Worm (Caenorhabditis elegans) whole organism, L1 larva: Measurements from ENCODE around the gene F47B7.2.
A peak's percentile ranks its signal among the peaks of the same experiment; 100 is the strongest.

Experiments
- C04F5.9 ChIP-seq: sonication (generic microtip); optimal IDR thresholded peaks from 2 replicates; lab custom pipeline; 2016; ENCODE audit warnings: missing genetic modification characterization, missing compliant biosample characterization
- C16A3.4 ChIP-seq: fragments of 150-350 bp; optimal IDR thresholded peaks from 2 replicates; lab custom pipeline; 2014; ENCODE audit warnings: missing biosample characterization, missing genetic modification characterization
- ama-1 ChIP-seq: fragments of 150-350 bp; optimal IDR thresholded peaks from 2 replicates; lab custom pipeline; 2014
- ceh-90 ChIP-seq: sonication (generic microtip); optimal IDR thresholded peaks from 2 replicates; lab custom pipeline; 2016; ENCODE audit warnings: missing genetic modification characterization, missing compliant biosample characterization
- ces-1 ChIP-seq: fragments of 150-350 bp; optimal IDR thresholded peaks from 2 replicates; lab custom pipeline; 2014; ENCODE audit warnings: missing biosample characterization, missing genetic modification reagents, missing genetic modification characterization
- efl-1 ChIP-seq, 4 experiments: fragments of 150-350 bp; optimal IDR thresholded peaks in 3 of 4; peaks in 1 of 4; 1 replicate in 1 of 4; 2 replicates in 3 of 4; lab custom pipeline; 2014; ENCODE audit warnings: missing biosample characterization in 2 of 4, missing genetic modification characterization in 2 of 4, missing genetic modification reagents in 2 of 4
- egl-13 ChIP-seq: sonication (generic microtip); optimal IDR thresholded peaks from 2 replicates; lab custom pipeline; 2016; ENCODE audit warnings: missing genotype, missing genetic modification reagents, missing genetic modification characterization, missing compliant biosample characterization
- egl-27 ChIP-seq, 2 experiments: fragments of 150-350 bp in 1 of 2; sonication (generic microtip); optimal IDR thresholded peaks; 3 replicates each; lab custom pipeline; 2017 to 2018; ENCODE audit warnings: missing biosample characterization in 2 of 2, missing genetic modification characterization in 2 of 2, missing genetic modification reagents in 2 of 2
- elt-3 ChIP-seq, 6 experiments: fragments of 150-350 bp in 1 of 6; sonication (generic microtip); optimal IDR thresholded peaks; 2 replicates each; lab custom pipeline; 2017 to 2018; ENCODE audit warnings: missing biosample characterization in 6 of 6, missing genetic modification characterization in 6 of 6, inconsistent platforms in 1 of 6
- fkh-10 ChIP-seq: sonication (generic microtip); optimal IDR thresholded peaks from 2 replicates; lab custom pipeline; 2017; ENCODE audit warnings: missing biosample characterization, missing genetic modification reagents, missing genetic modification characterization
- fkh-8 ChIP-seq: sonication (generic microtip); optimal IDR thresholded peaks from 2 replicates; lab custom pipeline; 2016; ENCODE audit warnings: mild to moderate bottlenecking, missing genetic modification characterization, missing compliant biosample characterization
- hlh-4 ChIP-seq: sonication (generic microtip); optimal IDR thresholded peaks from 2 replicates; lab custom pipeline; 2016; ENCODE audit warnings: mild to moderate bottlenecking, missing genetic modification characterization, missing compliant biosample characterization
- lin-13 ChIP-seq: fragments of 150-350 bp; optimal IDR thresholded peaks from 2 replicates; lab custom pipeline; 2014; ENCODE audit warnings: missing biosample characterization, missing genetic modification reagents, missing genetic modification characterization
- lin-14 ChIP-seq: fragments of 200-800 bp; sonication (Bioruptor generic); optimal IDR thresholded peaks from 2 replicates; lab custom pipeline; 2018; ENCODE audit warnings: mild to moderate bottlenecking, missing genetic modification characterization, moderate library complexity, missing compliant biosample characterization
- lin-39 ChIP-seq: fragments of 150-350 bp; optimal IDR thresholded peaks from 2 replicates; lab custom pipeline; 2014; ENCODE audit warnings: missing biosample characterization, missing genetic modification reagents, missing genetic modification characterization
- lir-3 ChIP-seq: sonication (generic microtip); optimal IDR thresholded peaks from 2 replicates; lab custom pipeline; 2016; ENCODE audit warnings: mild to moderate bottlenecking, missing genetic modification characterization, moderate library complexity, missing compliant biosample characterization; ENCODE audit not compliant: poor library complexity
- mdl-1 ChIP-seq, 2 experiments: fragments of 150-350 bp; optimal IDR thresholded peaks; 2 replicates each; lab custom pipeline; 2014 to 2017; ENCODE audit warnings: missing biosample characterization in 2 of 2, missing genetic modification characterization in 2 of 2, inconsistent platforms in 1 of 2
- mef-2 ChIP-seq: fragments of 150-350 bp; optimal IDR thresholded peaks from 2 replicates; lab custom pipeline; 2014; ENCODE audit warnings: missing biosample characterization, missing genetic modification characterization
- mep-1 ChIP-seq: fragments of 150-350 bp; optimal IDR thresholded peaks from 2 replicates; lab custom pipeline; 2014; ENCODE audit warnings: missing biosample characterization, missing genetic modification characterization
- nhr-20 ChIP-seq: sonication (generic microtip); optimal IDR thresholded peaks from 2 replicates; lab custom pipeline; 2016; ENCODE audit warnings: mild to moderate bottlenecking, missing genetic modification characterization, missing compliant biosample characterization
- nhr-28 ChIP-seq: fragments of 150-350 bp; optimal IDR thresholded peaks from 2 replicates; lab custom pipeline; 2014; ENCODE audit warnings: missing biosample characterization, missing genetic modification characterization
- nhr-71 ChIP-seq: sonication (generic microtip); optimal IDR thresholded peaks from 2 replicates; lab custom pipeline; 2016; ENCODE audit warnings: mild to moderate bottlenecking, missing genetic modification characterization, moderate library complexity, missing compliant biosample characterization
- nhr-77 ChIP-seq: fragments of 150-350 bp; optimal IDR thresholded peaks from 2 replicates; lab custom pipeline; 2014; ENCODE audit warnings: missing biosample characterization, missing genetic modification characterization
- pax-3 ChIP-seq: fragments of 200-800 bp; sonication (Bioruptor generic); optimal IDR thresholded peaks from 2 replicates; lab custom pipeline; 2018; ENCODE audit warnings: mild to moderate bottlenecking, missing genetic modification characterization, moderate library complexity, missing compliant biosample characterization
- rnt-1 ChIP-seq: sonication (generic microtip); optimal IDR thresholded peaks from 2 replicates; lab custom pipeline; 2016; ENCODE audit warnings: mild to moderate bottlenecking, missing genetic modification characterization, moderate library complexity, missing compliant biosample characterization
- skn-1 ChIP-seq: fragments of 150-350 bp; optimal IDR thresholded peaks from 2 replicates; lab custom pipeline; 2014; ENCODE audit warnings: missing biosample characterization, missing genetic modification characterization
- sox-4 ChIP-seq: sonication (generic microtip); optimal IDR thresholded peaks from 2 replicates; lab custom pipeline; 2016; ENCODE audit warnings: missing genetic modification characterization, missing compliant biosample characterization
- sup-37 ChIP-seq: fragments of 200-800 bp; sonication (Bioruptor generic); optimal IDR thresholded peaks from 2 replicates; lab custom pipeline; 2018; ENCODE audit warnings: mild to moderate bottlenecking, missing genetic modification characterization, missing compliant biosample characterization
- tbx-2 ChIP-seq: sonication (generic microtip); optimal IDR thresholded peaks from 2 replicates; lab custom pipeline; 2016; ENCODE audit warnings: missing genetic modification characterization, missing compliant biosample characterization
- unc-30 ChIP-seq: sonication (generic microtip); optimal IDR thresholded peaks from 2 replicates; lab custom pipeline; 2017; ENCODE audit warnings: missing biosample characterization, missing genetic modification characterization
- unc-86 ChIP-seq: sonication (generic microtip); optimal IDR thresholded peaks from 2 replicates; lab custom pipeline; 2016; ENCODE audit warnings: missing genetic modification characterization, missing compliant biosample characterization
- xbp-1 ChIP-seq: sonication (generic microtip); optimal IDR thresholded peaks from 2 replicates; lab custom pipeline; 2016; ENCODE audit warnings: missing genetic modification characterization, missing compliant biosample characterization
- ztf-4 ChIP-seq: fragments of 150-350 bp; optimal IDR thresholded peaks from 2 replicates; lab custom pipeline; 2014; ENCODE audit warnings: missing biosample characterization, missing genetic modification characterization

F47B7.2 gene

DNA sequence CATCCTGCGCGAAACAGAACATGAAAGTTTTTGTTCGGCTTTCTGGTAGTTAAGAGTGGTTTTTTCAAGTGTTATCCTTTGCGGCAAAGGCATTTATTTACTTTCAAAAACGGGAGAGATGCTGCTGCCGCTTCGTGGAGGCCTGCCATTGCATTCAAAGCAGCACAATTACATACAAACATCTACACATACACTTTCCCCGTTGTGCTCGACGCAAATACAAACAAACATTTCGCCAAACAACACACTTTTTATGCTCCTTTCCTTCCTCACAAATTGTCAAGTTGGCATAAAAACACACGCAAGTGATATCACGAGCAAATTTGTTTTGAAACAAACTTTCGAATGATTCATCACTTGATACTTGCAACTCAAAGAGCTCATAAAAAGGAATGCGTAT lies 53.6 kb downstream of the F47B7.2 start:
- peak; percentile 5 for TF ChIP-seq nhr-20 (tag; lab: Kevin White, UChicago)
- no peak for TF ChIP-seq hlh-4 (tag; lab: Kevin White, UChicago)
- no peak for TF ChIP-seq lir-3 (tag; lab: Kevin White, UChicago)
- no peak for TF ChIP-seq nhr-28 (tag; lab: Kevin White, UChicago)
- no peak for TF ChIP-seq lin-13
- TF ChIP-seq rnt-1 (tag; lab: Kevin White, UChicago) = peak; percentile 11
- no peak for TF ChIP-seq mef-2
- no peak for TF ChIP-seq nhr-71
- TF ChIP-seq nhr-77 = peak; percentile 44
- TF ChIP-seq C04F5.9 (tag; lab: Kevin White, UChicago) = no peak
- TF ChIP-seq unc-86 (tag; lab: Kevin White, UChicago) = no peak
- TF ChIP-seq ztf-4 (tag; lab: Kevin White, UChicago) = no peak
- TF ChIP-seq xbp-1 (tag; lab: Kevin White, UChicago) = no peak
- peak; percentile 55 for TF ChIP-seq lin-14 (GFP tag; lab: Kevin White, UChicago)
- peak in 1 of 2 experiments; percentile 21 for TF ChIP-seq egl-27 (tag; optimal IDR thresholded peaks at IDR 0.05; lab: Kevin White, UChicago)
- no peak for TF ChIP-seq lin-39
- peak; percentile 1 for TF ChIP-seq ama-1 (lab: Kevin White, UChicago)
- peak; percentile 45 for TF ChIP-seq tbx-2 (tag; lab: Kevin White, UChicago)
- no peak for TF ChIP-seq sox-4 (tag; lab: Kevin White, UChicago)
- peak in 1 of 2 experiments; percentile 12 for TF ChIP-seq mdl-1 (tag; optimal IDR thresholded peaks at IDR 0.05; lab: Kevin White, UChicago)
- TF ChIP-seq pax-3 = no peak
- TF ChIP-seq unc-30 (tag; lab: Kevin White, UChicago) = no peak
- TF ChIP-seq fkh-8 (tag; lab: Kevin White, UChicago) = no peak
- TF ChIP-seq ces-1 (GFP tag; lab: Kevin White, UChicago) = no peak
- no peak for TF ChIP-seq sup-37
- TF ChIP-seq fkh-10 (GFP tag; lab: Kevin White, UChicago) = no peak

DNA sequence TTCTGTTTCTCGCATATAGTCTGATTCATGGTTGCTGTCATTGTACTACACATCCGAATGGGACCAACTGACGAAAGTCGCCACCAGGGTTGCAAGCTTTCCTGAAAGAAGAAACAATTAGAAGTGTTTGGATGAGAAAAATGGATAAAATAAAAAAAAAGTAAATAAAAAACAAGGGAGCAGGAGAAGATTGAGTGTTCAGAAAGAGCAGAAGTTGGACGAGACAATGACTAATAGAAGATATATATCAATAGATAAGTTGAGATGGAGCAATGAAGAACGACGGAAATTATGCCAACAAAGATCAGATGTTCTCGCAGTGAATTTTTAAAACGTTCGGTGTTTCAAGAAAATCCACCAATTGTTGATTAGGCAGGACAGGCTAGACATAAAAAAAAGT lies 54.3 kb downstream of the F47B7.2 start, which contains the start of gene fkh-9:
TSS of gene fkh-9 (minus strand) at position 101 of the 400 bp plus-strand sequence.
- TF ChIP-seq skn-1 (tag; lab: Kevin White, UChicago) (no peak), C16A3.4 (no peak), ceh-90 (tag; lab: Kevin White, UChicago) (no peak), efl-1 (optimal IDR thresholded peaks at IDR 0.05; lab: Kevin White, UChicago) (no peak), efl-1 (GFP tag; optimal IDR thresholded peaks at IDR 0.05 in 1 of 2; lab: Kevin White, UChicago) (no peak), hlh-4 (tag; lab: Kevin White, UChicago) (no peak), egl-13 (tag; lab: Kevin White, UChicago) (no peak), sox-4 (tag; lab: Kevin White, UChicago) (no peak), lir-3 (tag; lab: Kevin White, UChicago) (no peak), lin-14 (GFP tag; lab: Kevin White, UChicago) (no peak), pax-3 (no peak), rnt-1 (tag; lab: Kevin White, UChicago) (no peak), elt-3 (tag; optimal IDR thresholded peaks at IDR 0.05; lab: Kevin White, UChicago) (no peak), mep-1 (no peak), nhr-77 (no peak)

ce11 chrX:3827311-3827710 lies 54.7 kb downstream of the F47B7.2 start:
- TF ChIP-seq lin-39 = no peak
- peak; percentile 42 for TF ChIP-seq fkh-10 (GFP tag; lab: Kevin White, UChicago)
